Worm (Caenorhabditis elegans): Measurements from ENCODE around the gene fkh-2.

- TF ChIP-seq peb-1 (tag; optimal IDR thresholded peaks at IDR 0.05) (no peak), ztf-11 (tag; optimal IDR thresholded peaks at IDR 0.05) (no peak), F13H6.1 (tag; optimal IDR thresholded peaks at IDR 0.05) (no peak), fos-1 (tag; optimal IDR thresholded peaks at IDR 0.05) (no peak), ceh-16 (tag; optimal IDR thresholded peaks at IDR 0.05) (no peak), elt-3 (tag; optimal IDR thresholded peaks at IDR 0.05) (no peak), R02D3.7 (tag; optimal IDR thresholded peaks at IDR 0.05) (no peak), elt-1 (tag; optimal IDR thresholded peaks at IDR 0.05) (no peak), nhr-12 (tag; optimal IDR thresholded peaks at IDR 0.05) (no peak), nhr-237 (tag; optimal IDR thresholded peaks at IDR 0.05) (no peak), ZK546.5 (tag; optimal IDR thresholded peaks at IDR 0.05) (no peak), unc-62 (GFP tag; optimal IDR thresholded peaks at IDR 0.05) (no peak), ama-1 (optimal IDR thresholded peaks at IDR 0.05) (no peak)
Measured at ce11 chrX:3773233-3773632, 31.1 kb upstream of the fkh-2 start.
